Fruit fly (Drosophila melanogaster) S2 (cell line): ENCODE data around the gene CG13097.

Experiments
- CG8478 ChIP-seq: fragments of >200 bp; optimal IDR thresholded peaks from 2 replicates; lab custom pipeline; 2018
- CTCF ChIP-seq, 2 experiments: fragments of >200 bp; optimal IDR thresholded peaks; 2 replicates each; lab custom pipeline; 2018

dm6 chr2L:8538449-8539050, 23.9 kb upstream of the CG13097 start:
- TF ChIP-seq CTCF (optimal IDR thresholded peaks at IDR 0.05; lab: Kevin White, UChicago) (no peak), CG8478 (lab: Kevin White, UChicago) (no peak)
